Worm (Caenorhabditis elegans) whole organism, young adult: ENCODE measurements around the gene R07E5.11.

Experiments
- ama-1 ChIP-seq, 3 experiments: fragments of 150-350 bp in 1 of 3; sonication (generic microtip) in 2 of 3; optimal IDR thresholded peaks; 2 replicates each; lab custom pipeline; 2014 to 2018; ENCODE audit warnings: missing biosample characterization in 2 of 3, missing genetic modification characterization in 2 of 3, missing genetic modification reagents in 2 of 3
- ztf-18 ChIP-seq: sonication (generic microtip); optimal IDR thresholded peaks from 2 replicates; lab custom pipeline; 2016; ENCODE audit warnings: missing genotype, mild to moderate bottlenecking, missing genetic modification characterization, missing compliant biosample characterization

DNA sequence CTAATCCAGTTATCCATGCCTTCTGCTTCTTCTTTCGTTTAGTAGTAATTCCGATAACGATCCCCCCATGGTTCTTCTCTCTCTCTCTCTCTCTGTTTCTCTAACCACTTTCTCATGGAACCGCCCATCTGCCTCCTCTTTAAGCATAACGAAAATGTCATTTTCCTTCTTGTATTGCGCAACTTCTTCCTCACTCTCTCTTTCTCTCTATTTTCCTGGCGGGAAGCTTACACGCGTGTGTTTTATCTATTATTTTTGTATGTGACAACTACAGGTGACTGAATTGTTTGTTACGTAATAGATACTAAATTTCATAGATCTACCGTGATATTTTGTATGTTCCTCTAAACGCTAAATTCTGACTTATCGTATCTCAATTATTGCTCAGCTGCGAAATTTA, 24.6 kb downstream of the R07E5.11 start:
- TF ChIP-seq ama-1 (optimal IDR thresholded peaks at IDR 0.05; lab: Kevin White, UChicago) (no peak), ama-1 (GFP tag; optimal IDR thresholded peaks at IDR 0.05; lab: Kevin White, UChicago) (no peak), ztf-18 (tag; lab: Kevin White, UChicago) (no peak)
